Fruit fly (Drosophila melanogaster): ENCODE data around the gene Nprl2.
A peak's percentile ranks its signal among the peaks of the same experiment; 100 is the strongest.

Gene Nprl2

dm6 chrX:16880013-16880412 lies 4.2 kb downstream of the Nprl2 start:
- TF ChIP-seq phol (tag; optimal IDR thresholded peaks at IDR 0.05) (peak; percentile 22), Antp (GFP tag; optimal IDR thresholded peaks at IDR 0.05) (no peak), CG11093 (GFP tag; IDR thresholded peaks at IDR 0.05) (no peak), Pdp1 (GFP tag; optimal IDR thresholded peaks at IDR 0.05) (peak in 1 of 2 experiments; percentile 19), MTF-1 (GFP tag; optimal IDR thresholded peaks at IDR 0.05; ENCODE audit: borderline replicate concordance) (no peak), Ets65A (GFP tag) (peak; percentile 80), Med (GFP tag) (peak; percentile 68), CG2712 (tag; optimal IDR thresholded peaks at IDR 0.05) (peak; percentile 7), Sox100B (GFP tag; optimal IDR thresholded peaks at IDR 0.05) (peak; percentile 15), lilli (GFP tag; optimal IDR thresholded peaks at IDR 0.05) (no peak), CG18262 (tag; optimal IDR thresholded peaks at IDR 0.05) (peak; percentile 18), tap (tag; optimal IDR thresholded peaks at IDR 0.05) (no peak), CG12104 (GFP tag; optimal IDR thresholded peaks at IDR 0.05) (no peak), CG13123 (GFP tag; optimal IDR thresholded peaks at IDR 0.05) (no peak), CG10565 (GFP tag; optimal IDR thresholded peaks at IDR 0.05) (no peak), Oli (tag; optimal IDR thresholded peaks at IDR 0.05) (peak; percentile 3), Spps (tag; optimal IDR thresholded peaks at IDR 0.05) (no peak), CG17829 (tag; optimal IDR thresholded peaks at IDR 0.05) (no peak), Xrp1 (GFP tag; IDR thresholded peaks at IDR 0.05) (peak; percentile 13; the same call in 1 of the 2 replicates), CG9797 (GFP tag; optimal IDR thresholded peaks at IDR 0.05) (no peak), her (GFP tag; optimal IDR thresholded peaks at IDR 0.05) (no peak), danr (GFP tag; IDR thresholded peaks at IDR 0.05) (no peak), CG10979 (tag; optimal IDR thresholded peaks at IDR 0.05) (peak; percentile 47), sens (GFP tag) (peak; percentile 43), exex (tag; optimal IDR thresholded peaks at IDR 0.05) (no peak), CG4424 (GFP tag; optimal IDR thresholded peaks at IDR 0.05) (peak; percentile 1), gem (tag; optimal IDR thresholded peaks at IDR 0.05) (peak; percentile 23), az2 (GFP tag; optimal IDR thresholded peaks at IDR 0.05) (no peak), sob (GFP tag; IDR thresholded peaks at IDR 0.05) (no peak), bab2 (GFP tag; optimal IDR thresholded peaks at IDR 0.05) (no peak), CG18619 (GFP tag; optimal IDR thresholded peaks at IDR 0.05) (no peak), Xbp1 (GFP tag; optimal IDR thresholded peaks at IDR 0.05) (no peak), CG14710 (tag; optimal IDR thresholded peaks at IDR 0.05) (peak; percentile 23)

- TF ChIP-seq CG4854 (GFP tag; optimal IDR thresholded peaks at IDR 0.05) (no peak), Med (GFP tag) (peak; percentile 71), CG11093 (GFP tag; IDR thresholded peaks at IDR 0.05) (no peak), bsh (GFP tag; optimal IDR thresholded peaks at IDR 0.05) (no peak), pfk (GFP tag; optimal IDR thresholded peaks at IDR 0.05) (peak; percentile 94), HmgZ (tag; optimal IDR thresholded peaks at IDR 0.05) (no peak), CG9817 (tag; optimal IDR thresholded peaks at IDR 0.05) (no peak), tna (GFP tag; IDR thresholded peaks at IDR 0.05; ENCODE audit: partially characterized antibody) (0 out of 2 replicates have a peak, but pooled peaks have one; percentile 7), chinmo (GFP tag; IDR thresholded peaks at IDR 0.05; ENCODE audit: partially characterized antibody) (peak; percentile 63; the same call in 1 of the 4 replicates), otp (GFP tag; IDR thresholded peaks at IDR 0.05) (0 out of 3 replicates have a peak, but pooled peaks have one; percentile 45), CG9215 (GFP tag; IDR thresholded peaks at IDR 0.05) (no peak), exex (tag; optimal IDR thresholded peaks at IDR 0.05) (no peak), chn (GFP tag; optimal IDR thresholded peaks at IDR 0.05) (no peak), CG12769 (tag; optimal IDR thresholded peaks at IDR 0.05) (peak; percentile 80), E2f2 (GFP tag; IDR thresholded peaks at IDR 0.05) (peak; percentile 15; the same call in 1 of the 2 replicates), br (optimal IDR thresholded peaks at IDR 0.05) (no peak), Dp (GFP tag; optimal IDR thresholded peaks at IDR 0.05) (no peak), psq (GFP tag; optimal IDR thresholded peaks at IDR 0.05) (no peak), CG7786 (GFP tag; optimal IDR thresholded peaks at IDR 0.05) (no peak), Mad (GFP tag; optimal IDR thresholded peaks at IDR 0.05) (no peak), CG9437 (GFP tag; optimal IDR thresholded peaks at IDR 0.05) (no peak), CG7556 (GFP tag; optimal IDR thresholded peaks at IDR 0.05) (no peak), vvl (GFP tag; IDR thresholded peaks at IDR 0.05) (peak; percentile 91)
Observed at dm6 chrX:16876425-16876824, 7.7 kb downstream of the Nprl2 start, which contains the start of gene CG13003. Gene CG13003, minus strand, starts transcription at chrX:16876544.
